Fruit fly (Drosophila melanogaster) whole organism, embryonic: ENCODE data around the gene Ada1-2.

Experiments used
- Blimp-1 ChIP-seq: fragments of 200-800 bp; sonication (Bioruptor generic); optimal IDR thresholded peaks from 3 replicates; lab custom pipeline; 2018; ENCODE audit warnings: missing biosample characterization, missing genetic modification characterization, mild to moderate bottlenecking, moderate library complexity, missing genetic modification reagents
- CG10462 ChIP-seq: fragments of 200-800 bp; sonication (Bioruptor generic); optimal IDR thresholded peaks from 2 replicates; lab custom pipeline; 2016; ENCODE audit warnings: missing biosample characterization, missing genetic modification characterization
- CG11093 ChIP-seq: fragments of 200-800 bp; sonication (Bioruptor generic); IDR thresholded peaks from 3 replicates; pipeline ENCODE4 v1.3.6; 2022; ENCODE audit warnings: missing biosample characterization, missing genetic modification characterization
- CG17612 ChIP-seq: fragments of 200-800 bp; sonication (Bioruptor generic); IDR thresholded peaks from 2 replicates; pipeline ENCODE4 v1.3.6; 2022; ENCODE audit warnings: missing biosample characterization, missing genetic modification characterization
- CG2199 ChIP-seq: fragments of 200-800 bp; sonication (Bioruptor generic); IDR thresholded peaks from 3 replicates; pipeline ENCODE4 v1.3.6; 2022; ENCODE audit warnings: missing biosample characterization, missing genetic modification characterization
- CG31224 ChIP-seq: fragments of 200-800 bp; sonication (Bioruptor generic); IDR thresholded peaks from 2 replicates; pipeline ENCODE4 v1.3.6; 2022; ENCODE audit warnings: missing biosample characterization, missing genetic modification characterization
- CG3163 ChIP-seq: fragments of 200-800 bp; sonication (Bioruptor generic); optimal IDR thresholded peaks from 3 replicates; lab custom pipeline; 2016; ENCODE audit warnings: missing biosample characterization, missing genetic modification characterization
- CG32772 ChIP-seq: fragments of 200-800 bp; sonication (Bioruptor generic); IDR thresholded peaks from 2 replicates; pipeline ENCODE4 v1.3.6; 2022; ENCODE audit warnings: missing biosample characterization, missing genetic modification characterization
- CG3407 ChIP-seq: fragments of 200-800 bp; sonication (Bioruptor generic); optimal IDR thresholded peaks from 2 replicates; lab custom pipeline; 2018; ENCODE audit warnings: missing biosample characterization, mild to moderate bottlenecking, missing genetic modification characterization
- CG7357 ChIP-seq: fragments of 200-800 bp; sonication (Bioruptor generic); IDR thresholded peaks from 3 replicates; pipeline ENCODE4 v1.3.6; 2022; ENCODE audit warnings: missing biosample characterization, missing genetic modification characterization
- CG8478 ChIP-seq: fragments of >200 bp; optimal IDR thresholded peaks from 2 replicates; lab custom pipeline; 2018
- CkIIα-i1 ChIP-seq: fragments of 200-800 bp; sonication (Bioruptor generic); IDR thresholded peaks from 2 replicates; pipeline ENCODE4 v1.3.6; 2022; ENCODE audit warnings: missing biosample characterization, missing genetic modification characterization
- D19B ChIP-seq: fragments of 200-800 bp; sonication (Bioruptor generic); optimal IDR thresholded peaks from 2 replicates; lab custom pipeline; 2017; ENCODE audit warnings: missing biosample characterization, mild to moderate bottlenecking, missing genetic modification characterization
- Dip3 ChIP-seq: fragments of 200-800 bp; sonication (Bioruptor generic); optimal IDR thresholded peaks from 3 replicates; lab custom pipeline; 2016; ENCODE audit warnings: missing biosample characterization, missing genetic modification characterization
- Drgx ChIP-seq: fragments of 200-800 bp; sonication (Bioruptor generic); IDR thresholded peaks from 2 replicates; pipeline ENCODE4 v1.3.6; 2022; ENCODE audit warnings: missing biosample characterization, missing genetic modification characterization
- Elba2 ChIP-seq: fragments of 200-800 bp; sonication (Bioruptor generic); optimal IDR thresholded peaks from 3 replicates; lab custom pipeline; 2016; ENCODE audit warnings: missing biosample characterization, missing genetic modification characterization
- Fer1 ChIP-seq: fragments of 200-800 bp; sonication (Bioruptor generic); optimal IDR thresholded peaks from 2 replicates; lab custom pipeline; 2017; ENCODE audit warnings: missing biosample characterization, mild to moderate bottlenecking, missing genetic modification characterization
- H15 ChIP-seq: fragments of 200-800 bp; sonication (Bioruptor generic); IDR thresholded peaks from 3 replicates; pipeline ENCODE4 v1.3.6; 2022; ENCODE audit warnings: missing biosample characterization, missing genetic modification characterization
- Hey ChIP-seq: fragments of 200-800 bp; sonication (Bioruptor generic); optimal IDR thresholded peaks from 3 replicates; lab custom pipeline; 2018; ENCODE audit warnings: missing biosample characterization, mild to moderate bottlenecking, missing genetic modification characterization
- Hr39 ChIP-seq: fragments of >200 bp; optimal IDR thresholded peaks from 2 replicates; lab custom pipeline; 2017
- Hsf ChIP-seq: fragments of 200-800 bp; sonication (Bioruptor generic); optimal IDR thresholded peaks from 3 replicates; lab custom pipeline; 2016; ENCODE audit warnings: missing biosample characterization, missing genetic modification characterization
- MTF-1 ChIP-seq: fragments of 200-800 bp; sonication (Bioruptor generic); optimal IDR thresholded peaks from 2 replicates; lab custom pipeline; 2018; ENCODE audit warnings: missing biosample characterization, mild to moderate bottlenecking, missing genetic modification characterization, borderline replicate concordance
- NC2β ChIP-seq: fragments of 200-800 bp; sonication (Bioruptor generic); optimal IDR thresholded peaks from 2 replicates; lab custom pipeline; 2016; ENCODE audit warnings: missing biosample characterization, missing genetic modification characterization
- Nf-YA ChIP-seq: fragments of 200-800 bp; sonication (Bioruptor generic); IDR thresholded peaks from 2 replicates; pipeline ENCODE4 v1.3.6; 2022; ENCODE audit warnings: missing biosample characterization, missing genetic modification characterization
- Rfx ChIP-seq: fragments of 200-800 bp; sonication (Bioruptor generic); IDR thresholded peaks from 2 replicates; pipeline ENCODE4 v1.3.6; 2022; ENCODE audit warnings: missing biosample characterization, missing genetic modification characterization
- Six4 ChIP-seq: fragments of 200-800 bp; sonication (Bioruptor generic); optimal IDR thresholded peaks from 2 replicates; lab custom pipeline; 2016; ENCODE audit warnings: missing biosample characterization, missing genetic modification characterization
- Sry-β ChIP-seq: fragments of 200-800 bp; sonication (Bioruptor generic); optimal IDR thresholded peaks from 2 replicates; lab custom pipeline; 2018; ENCODE audit warnings: missing biosample characterization, mild to moderate bottlenecking, missing genetic modification characterization, moderate library complexity
- bigmax ChIP-seq: fragments of 200-800 bp; sonication (Bioruptor generic); optimal IDR thresholded peaks from 2 replicates; lab custom pipeline; 2018; ENCODE audit warnings: missing biosample characterization, mild to moderate bottlenecking, missing genetic modification characterization
- cad ChIP-seq: fragments of >200 bp; optimal IDR thresholded peaks from 2 replicates; lab custom pipeline; 2017; ENCODE audit warnings: missing biosample characterization, missing genetic modification characterization
- chinmo ChIP-seq: fragments of 200-800 bp; sonication (Bioruptor generic); IDR thresholded peaks from 4 replicates; pipeline ENCODE4 v1.3.6; 2022; ENCODE audit warnings: missing biosample characterization, missing genetic modification characterization; ENCODE audit not compliant: partially characterized antibody
- crc ChIP-seq: fragments of 200-800 bp; sonication (Bioruptor generic); optimal IDR thresholded peaks from 2 replicates; lab custom pipeline; 2016; ENCODE audit warnings: missing biosample characterization, missing genetic modification characterization
- crol ChIP-seq: fragments of 200-800 bp; sonication (Bioruptor generic); IDR thresholded peaks from 2 replicates; pipeline ENCODE4 v1.3.6; 2022; ENCODE audit warnings: missing biosample characterization, missing genetic modification characterization
- disco-r ChIP-seq: fragments of 200-800 bp; sonication (Bioruptor generic); optimal IDR thresholded peaks from 2 replicates; lab custom pipeline; 2016; ENCODE audit warnings: missing biosample characterization, missing genetic modification characterization
- esg ChIP-seq: fragments of 200-800 bp; sonication (Bioruptor generic); conservative IDR thresholded peaks from 2 replicates; pipeline ENCODE4 v1.3.6; 2022; ENCODE audit warnings: missing biosample characterization, missing genetic modification characterization
- ftz-f1 ChIP-seq: fragments of 200-800 bp; sonication (Bioruptor generic); optimal IDR thresholded peaks from 2 replicates; lab custom pipeline; 2016; ENCODE audit warnings: missing biosample characterization, missing genetic modification characterization
- hbn ChIP-seq: fragments of 200-800 bp; sonication (Bioruptor generic); IDR thresholded peaks from 2 replicates; pipeline ENCODE4 v1.3.6; 2022; ENCODE audit warnings: missing biosample characterization, missing genetic modification characterization; ENCODE audit not compliant: partially characterized antibody
- ind ChIP-seq: fragments of 200-800 bp; sonication (Bioruptor generic); optimal IDR thresholded peaks from 3 replicates; lab custom pipeline; 2016; ENCODE audit warnings: missing biosample characterization, missing genetic modification characterization
- ken ChIP-seq: fragments of 200-800 bp; sonication (Bioruptor generic); IDR thresholded peaks from 3 replicates; pipeline ENCODE4 v1.3.6; 2022; ENCODE audit warnings: missing biosample characterization, missing genetic modification characterization
- lov ChIP-seq, 2 experiments: fragments of 200-800 bp in 1 of 2; fragments of >200 bp in 1 of 2; sonication (Bioruptor generic) in 1 of 2; IDR thresholded peaks in 1 of 2; optimal IDR thresholded peaks in 1 of 2; 2 replicates in 1 of 2; 3 replicates in 1 of 2; pipeline versions ENCODE4 v1.3.6 to Lab custom; 2017 to 2022; ENCODE audit warnings: missing biosample characterization in 1 of 2, missing genetic modification characterization in 1 of 2
- nau ChIP-seq: fragments of 200-800 bp; sonication (Bioruptor generic); optimal IDR thresholded peaks from 3 replicates; lab custom pipeline; 2017; ENCODE audit warnings: missing biosample characterization, mild to moderate bottlenecking, missing genetic modification characterization, missing genetic modification reagents
- nom ChIP-seq: fragments of 200-800 bp; sonication (Bioruptor generic); optimal IDR thresholded peaks from 2 replicates; lab custom pipeline; 2017; ENCODE audit warnings: missing biosample characterization, missing genetic modification characterization, mild to moderate bottlenecking, moderate library complexity, missing genetic modification reagents
- oc ChIP-seq: fragments of 200-800 bp; sonication (Bioruptor generic); optimal IDR thresholded peaks from 2 replicates; lab custom pipeline; 2018; ENCODE audit warnings: missing biosample characterization, mild to moderate bottlenecking, missing genetic modification characterization, moderate library complexity
- otp ChIP-seq: fragments of 200-800 bp; sonication (Bioruptor generic); IDR thresholded peaks from 3 replicates; pipeline ENCODE4, ENCODE4 v1.3.6; 2022; ENCODE audit warnings: missing biosample characterization, missing genetic modification characterization
- prd ChIP-seq, 3 experiments: fragments of >200 bp in 2 of 3; fragments of 200-800 bp in 1 of 3; sonication (Bioruptor generic) in 1 of 3; optimal IDR thresholded peaks in 2 of 3; IDR thresholded peaks in 1 of 3; 2 replicates in 2 of 3; 3 replicates in 1 of 3; pipeline versions ENCODE4 v1.3.6 to Lab custom; 2017 to 2022; ENCODE audit warnings: missing biosample characterization in 1 of 3, missing genetic modification characterization in 1 of 3
- scrt ChIP-seq: fragments of 200-800 bp; sonication (Bioruptor generic); optimal IDR thresholded peaks from 2 replicates; lab custom pipeline; 2018; ENCODE audit warnings: missing biosample characterization, mild to moderate bottlenecking, missing genetic modification characterization, moderate library complexity
- sisA ChIP-seq: fragments of 200-800 bp; sonication (Bioruptor generic); IDR thresholded peaks from 2 replicates; pipeline ENCODE4 v1.3.6; 2022; ENCODE audit warnings: missing biosample characterization, missing genetic modification characterization

Ada1-2 gene

dm6 chr2L:12011682-12012655 is 19.3 kb downstream of the Ada1-2 start (continued):
- peak; percentile 56 for TF ChIP-seq bigmax
- peak; percentile 86 for TF ChIP-seq MTF-1
- no peak for TF ChIP-seq CG8478 (lab: Kevin White, UChicago)
- no peak for TF ChIP-seq CkIIα-i1 (GFP tag; lab: Robert Waterston, UW)
- no peak for TF ChIP-seq Nf-YA (GFP tag; lab: Robert Waterston, UW)
- no peak for TF ChIP-seq Rfx
- TF ChIP-seq Six4 = peak; percentile 58
- TF ChIP-seq CG2199 (GFP tag; lab: Robert Waterston, UW) = no peak
- peak; percentile 77 for TF ChIP-seq cad (GFP tag; lab: Kevin White, UChicago)
- peak; percentile 84 for TF ChIP-seq ind
- no peak for TF ChIP-seq hbn
- no peak for TF ChIP-seq nau (GFP tag; lab: Kevin White, UChicago)
- TF ChIP-seq ken = no peak
- TF ChIP-seq oc = peak; percentile 81
- TF ChIP-seq CG10462 (GFP tag; lab: Kevin White, UChicago) = no peak
- TF ChIP-seq nom (GFP tag; lab: Kevin White, UChicago) = peak; percentile 88
- no peak for TF ChIP-seq CG32772 (GFP tag; lab: Robert Waterston, UW)
- TF ChIP-seq CG3163 (GFP tag; lab: Kevin White, UChicago) = peak; percentile 73
- TF ChIP-seq disco-r (GFP tag; lab: Kevin White, UChicago) = no peak
- TF ChIP-seq Hey (tag; lab: Kevin White, UChicago) = peak; percentile 10
- no peak for TF ChIP-seq H15 (GFP tag; lab: Robert Waterston, UW)
- TF ChIP-seq otp = no peak

- TF ChIP-seq D19B = no peak
These were observed 20.5 kb downstream of the Ada1-2 start for dm6 chr2L:12013243-12013642.

- TF ChIP-seq CG3407 (no peak), Drgx (GFP tag; lab: Robert Waterston, UW) (peak; percentile 58), CG11093 (GFP tag; lab: Robert Waterston, UW) (no peak), lov (optimal IDR thresholded peaks at IDR 0.05; lab: Kevin White, UChicago) (no peak), lov (GFP tag; IDR thresholded peaks at IDR 0.05; lab: Robert Waterston, UW) (no peak), crol (peak; percentile 44; the same call in 1 of the 2 replicates), Sry-β (no peak), NC2β (GFP tag; lab: Kevin White, UChicago) (no peak), ftz-f1 (no peak), CG32772 (GFP tag; lab: Robert Waterston, UW) (no peak), esg (GFP tag; lab: Robert Waterston, UW) (no peak), Rfx (no peak), CG17612 (GFP tag; lab: Robert Waterston, UW) (no peak), chinmo (GFP tag; lab: Robert Waterston, UW) (0 out of 4 replicates have a peak, but pooled peaks have one; percentile 51), Dip3 (no peak), CG31224 (GFP tag; lab: Robert Waterston, UW) (peak; percentile 63), Blimp-1 (GFP tag; lab: Kevin White, UChicago) (no peak), sisA (GFP tag; lab: Robert Waterston, UW) (0 out of 2 replicates have a peak, but pooled peaks have one; percentile 11), nom (GFP tag; lab: Kevin White, UChicago) (peak; percentile 96), Fer1 (GFP tag; lab: Kevin White, UChicago) (no peak), CG7357 (no peak), Hr39 (lab: Kevin White, UChicago) (peak; percentile 70), scrt (GFP tag; lab: Kevin White, UChicago) (no peak), prd (optimal IDR thresholded peaks at IDR 0.05; lab: Kevin White, UChicago) (no peak), prd (GFP tag; IDR thresholded peaks at IDR 0.05; lab: Robert Waterston, UW) (no peak), crc (GFP tag; lab: Kevin White, UChicago) (no peak), Hsf (GFP tag; lab: Kevin White, UChicago) (no peak), Elba2 (GFP tag; lab: Kevin White, UChicago) (no peak)
These were observed 21.2 kb downstream of the Ada1-2 start for dm6 chr2L:12013741-12014393.
